Worm (Caenorhabditis elegans) whole organism, mixed stage, embryonic: ENCODE results near the gene srw-34.

Experiments used
- bed-3 ChIP-seq: fragments of 200-800 bp; sonication (Bioruptor generic); optimal IDR thresholded peaks from 3 replicates; lab custom pipeline; 2018; ENCODE audit warnings: mild to moderate bottlenecking, missing genetic modification characterization, moderate library complexity, missing compliant biosample characterization
- blmp-1 ChIP-seq: fragments of 150-350 bp; optimal IDR thresholded peaks from 2 replicates; lab custom pipeline; 2014; ENCODE audit warnings: missing biosample characterization, missing genetic modification characterization
- drap-1 ChIP-seq: fragments of 200-800 bp; sonication (Bioruptor generic); optimal IDR thresholded peaks from 3 replicates; lab custom pipeline; 2018; ENCODE audit warnings: mild to moderate bottlenecking, missing genetic modification characterization, missing compliant biosample characterization
- elt-3 ChIP-seq: fragments of 150-350 bp; optimal IDR thresholded peaks from 2 replicates; lab custom pipeline; 2014; ENCODE audit warnings: missing biosample characterization, missing genetic modification characterization
- lsy-2 ChIP-seq: fragments of 150-350 bp; optimal IDR thresholded peaks from 2 replicates; lab custom pipeline; 2014; ENCODE audit warnings: missing biosample characterization, missing genetic modification characterization
- mls-2 ChIP-seq: sonication (generic microtip); optimal IDR thresholded peaks from 2 replicates; lab custom pipeline; 2016; ENCODE audit warnings: mild to moderate bottlenecking, missing genetic modification characterization, moderate library complexity, missing compliant biosample characterization
- nhr-237 ChIP-seq: fragments of 150-350 bp; optimal IDR thresholded peaks from 2 replicates; lab custom pipeline; 2014; ENCODE audit warnings: missing biosample characterization, missing genetic modification characterization
- nhr-28 ChIP-seq: fragments of 150-350 bp; optimal IDR thresholded peaks from 2 replicates; lab custom pipeline; 2014; ENCODE audit warnings: missing biosample characterization, missing genetic modification characterization
- snpc-4 ChIP-seq: fragments of 150-350 bp; optimal IDR thresholded peaks from 2 replicates; lab custom pipeline; 2014; ENCODE audit warnings: missing biosample characterization, missing genetic modification characterization
- unc-120 ChIP-seq: sonication (generic microtip); optimal IDR thresholded peaks from 2 replicates; lab custom pipeline; 2017; ENCODE audit warnings: missing genetic modification characterization, missing compliant biosample characterization; ENCODE audit not compliant: poor library complexity, severe bottlenecking
- unc-62 ChIP-seq: fragments of 150-350 bp; optimal IDR thresholded peaks from 2 replicates; lab custom pipeline; 2014; ENCODE audit warnings: missing biosample characterization, missing genetic modification reagents, missing genetic modification characterization
- ztf-11 ChIP-seq: fragments of 150-350 bp; optimal IDR thresholded peaks from 2 replicates; lab custom pipeline; 2014; ENCODE audit warnings: missing biosample characterization, missing genetic modification characterization

DNA sequence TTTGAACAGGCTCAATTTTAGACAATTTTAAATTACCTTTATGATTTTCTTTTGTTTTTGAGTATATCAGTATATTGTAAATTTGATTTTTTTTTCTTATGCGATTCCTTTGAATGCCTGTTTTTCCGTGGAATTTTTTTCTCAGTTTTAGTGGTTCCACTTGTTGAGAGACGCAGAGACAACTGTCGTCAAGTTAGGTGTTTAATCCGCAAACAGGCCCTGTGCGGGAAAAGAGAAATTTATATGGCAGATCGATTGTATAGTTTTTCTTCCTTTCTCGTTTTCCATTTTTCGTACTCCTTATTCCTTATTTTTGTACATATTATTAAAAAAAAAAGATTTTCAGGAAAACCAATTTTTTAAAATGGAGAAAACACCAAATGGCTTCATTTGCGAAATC is 23.1 kb downstream of the srw-34 start, which contains the start of gene F36D3.1:
- TF ChIP-seq mls-2 (tag; lab: Kevin White, UChicago): no peak
- TF ChIP-seq ztf-11 (tag; lab: Kevin White, UChicago): no peak
- TF ChIP-seq nhr-237 (tag; lab: Kevin White, UChicago): no peak
- TF ChIP-seq drap-1: no peak
- no peak for TF ChIP-seq nhr-28
- TF ChIP-seq elt-3 (tag; lab: Kevin White, UChicago): no peak
- no peak for TF ChIP-seq unc-62
- no peak for TF ChIP-seq unc-120 (tag; lab: Kevin White, UChicago)
- TF ChIP-seq lsy-2: peak; percentile 45
- no peak for TF ChIP-seq bed-3 (GFP tag; lab: Kevin White, UChicago)
- no peak for TF ChIP-seq blmp-1 (tag; lab: Kevin White, UChicago)
- TF ChIP-seq snpc-4 (tag; lab: Kevin White, UChicago): no peak
